Worm (Caenorhabditis elegans) whole organism, L4 larva: ENCODE data around the gene sqv-2.

Source experiments
- F10B5.3 ChIP-seq: sonication (generic microtip); optimal IDR thresholded peaks from 2 replicates; lab custom pipeline; 2016; ENCODE audit warnings: mild to moderate bottlenecking, missing genetic modification characterization, missing compliant biosample characterization
- F26F4.8 ChIP-seq: fragments of 200-800 bp; sonication (Bioruptor generic); conservative IDR thresholded peaks from 2 replicates; pipeline ENCODE4 v1.3.6; 2022; ENCODE audit warnings: missing genetic modification characterization, missing compliant biosample characterization
- F44E2.7 ChIP-seq: fragments of 200-800 bp; sonication (Bioruptor generic); IDR thresholded peaks from 2 replicates; pipeline ENCODE4 v2.1.2; 2022; ENCODE audit warnings: missing genetic modification characterization, missing compliant biosample characterization
- T20F7.1 ChIP-seq: fragments of 200-800 bp; sonication (Bioruptor generic); optimal IDR thresholded peaks from 2 replicates; lab custom pipeline; 2018; ENCODE audit warnings: mild to moderate bottlenecking, missing genetic modification characterization, missing compliant biosample characterization
- Y105C5A.15 ChIP-seq: fragments of 200-800 bp; sonication (Bioruptor generic); IDR thresholded peaks from 2 replicates; pipeline ENCODE4 v1.3.6; 2022; ENCODE audit warnings: missing genetic modification characterization, missing compliant biosample characterization
- Y48G9A.11 ChIP-seq: fragments of 200-800 bp; sonication (Bioruptor generic); IDR thresholded peaks from 2 replicates; pipeline ENCODE4 v1.3.6; 2022; ENCODE audit warnings: missing genetic modification reagents, missing genetic modification characterization, missing compliant biosample characterization
- Y5F2A.4 ChIP-seq: fragments of 200-800 bp; sonication (Bioruptor generic); optimal IDR thresholded peaks from 2 replicates; lab custom pipeline; 2018; ENCODE audit warnings: mild to moderate bottlenecking, missing genetic modification characterization, missing compliant biosample characterization
- Y75B8A.6 ChIP-seq: fragments of 200-800 bp; sonication (Bioruptor generic); IDR thresholded peaks from 2 replicates; pipeline ENCODE4 v1.3.6; 2022; ENCODE audit warnings: missing genetic modification reagents, missing genetic modification characterization, missing compliant biosample characterization
- ceh-44 ChIP-seq: fragments of 200-800 bp; sonication (Bioruptor generic); IDR thresholded peaks from 2 replicates; pipeline ENCODE4 v1.3.6; 2022; ENCODE audit warnings: missing genetic modification reagents, missing genetic modification characterization, missing compliant biosample characterization
- ceh-82 ChIP-seq: sonication (generic microtip); optimal IDR thresholded peaks from 2 replicates; lab custom pipeline; 2017; ENCODE audit warnings: missing biosample characterization, missing genetic modification characterization
- cey-2 ChIP-seq: sonication (generic microtip); optimal IDR thresholded peaks from 3 replicates; lab custom pipeline; 2017; ENCODE audit warnings: missing genetic modification characterization, mild to moderate bottlenecking, missing compliant biosample characterization, antibody characterized with exemption, borderline replicate concordance; ENCODE audit not compliant: insufficient read depth
- ctbp-1 ChIP-seq: fragments of 200-800 bp; sonication (Bioruptor generic); IDR thresholded peaks from 2 replicates; pipeline ENCODE4 v1.3.6; 2022; ENCODE audit warnings: missing genetic modification reagents, missing genetic modification characterization, missing compliant biosample characterization
- daf-12 ChIP-seq: fragments of 150-350 bp; optimal IDR thresholded peaks from 2 replicates; lab custom pipeline; 2014; ENCODE audit warnings: missing biosample characterization, missing genetic modification reagents, missing genetic modification characterization
- daf-16 ChIP-seq, 3 experiments: sonication (generic microtip); optimal IDR thresholded peaks; 2 replicates each; lab custom pipeline; 2016 to 2017; ENCODE audit warnings: missing genetic modification characterization in 3 of 3, missing genetic modification reagents in 3 of 3, mild to moderate bottlenecking in 2 of 3, missing compliant biosample characterization in 2 of 3, missing biosample characterization in 1 of 3, moderate library complexity in 1 of 3
- daf-19 ChIP-seq: fragments of 200-800 bp; sonication (Bioruptor generic); conservative IDR thresholded peaks from 2 replicates; pipeline ENCODE4 v1.3.6; 2022; ENCODE audit warnings: missing genetic modification characterization, missing compliant biosample characterization
- daf-8 ChIP-seq: fragments of 200-800 bp; sonication (Bioruptor generic); IDR thresholded peaks from 2 replicates; pipeline ENCODE4 v1.3.6; 2022; ENCODE audit warnings: missing genetic modification characterization, missing compliant biosample characterization
- dmd-6 ChIP-seq: fragments of 200-800 bp; sonication (Bioruptor generic); IDR thresholded peaks from 2 replicates; pipeline ENCODE4 v1.3.6; 2022; ENCODE audit warnings: missing genetic modification reagents, missing genetic modification characterization, missing compliant biosample characterization
- dve-1 ChIP-seq: sonication (generic microtip); optimal IDR thresholded peaks from 2 replicates; lab custom pipeline; 2017; ENCODE audit warnings: antibody characterized with exemption, mild to moderate bottlenecking, missing genetic modification characterization, missing compliant biosample characterization; ENCODE audit not compliant: insufficient read depth
- egl-43 ChIP-seq: fragments of 200-800 bp; sonication (Bioruptor generic); IDR thresholded peaks from 2 replicates; pipeline ENCODE4 v1.3.6; 2022; ENCODE audit warnings: missing genetic modification reagents, missing genetic modification characterization, missing compliant biosample characterization
- hif-1 ChIP-seq, 2 experiments: sonication (generic microtip); optimal IDR thresholded peaks; 2 replicates each; lab custom pipeline; 2016 to 2017; ENCODE audit warnings: missing compliant biosample characterization in 2 of 2, missing genetic modification characterization in 2 of 2, missing genetic modification reagents in 2 of 2, missing genotype in 2 of 2, mild to moderate bottlenecking in 1 of 2
- hlh-11 ChIP-seq: fragments of 200-800 bp; sonication (Bioruptor generic); optimal IDR thresholded peaks from 2 replicates; lab custom pipeline; 2018; ENCODE audit warnings: mild to moderate bottlenecking, missing genetic modification characterization, missing compliant biosample characterization
- hmg-1.1 ChIP-seq: fragments of 200-800 bp; sonication (Bioruptor generic); IDR thresholded peaks from 2 replicates; pipeline ENCODE4 v1.3.6; 2022; ENCODE audit warnings: missing genetic modification reagents, missing genetic modification characterization, missing compliant biosample characterization
- lin-1 ChIP-seq: fragments of 200-800 bp; sonication (Bioruptor generic); IDR thresholded peaks from 2 replicates; pipeline ENCODE4 v1.3.6; 2022; ENCODE audit warnings: missing genetic modification reagents, missing genetic modification characterization, missing compliant biosample characterization
- lin-13 ChIP-seq: fragments of 150-350 bp; optimal IDR thresholded peaks from 2 replicates; lab custom pipeline; 2014; ENCODE audit warnings: missing biosample characterization, missing genetic modification reagents, missing genetic modification characterization
- lin-15B ChIP-seq: fragments of 150-350 bp; sonication (generic microtip); optimal IDR thresholded peaks from 3 replicates; lab custom pipeline; 2014; ENCODE audit warnings: missing biosample characterization, missing genetic modification characterization
- lin-29 ChIP-seq: fragments of 200-800 bp; sonication (Bioruptor generic); IDR thresholded peaks from 2 replicates; pipeline ENCODE4 v1.3.6; 2022; ENCODE audit warnings: missing genetic modification reagents, missing genetic modification characterization, missing compliant biosample characterization
- lin-38 ChIP-seq: fragments of 200-800 bp; sonication (Bioruptor generic); IDR thresholded peaks from 2 replicates; pipeline ENCODE4 v1.3.6; 2022; ENCODE audit warnings: missing genetic modification reagents, missing genetic modification characterization, missing compliant biosample characterization
- lsy-2 ChIP-seq, 2 experiments: fragments of 150-350 bp in 1 of 2; sonication (generic microtip) in 1 of 2; optimal IDR thresholded peaks; 2 replicates each; lab custom pipeline; 2014 to 2017; ENCODE audit warnings: missing biosample characterization in 2 of 2, missing genetic modification characterization in 2 of 2
- madf-9 ChIP-seq: fragments of 200-800 bp; sonication (Bioruptor generic); conservative IDR thresholded peaks from 2 replicates; pipeline ENCODE4 v1.3.6; 2022; ENCODE audit warnings: missing genetic modification reagents, missing genetic modification characterization, missing compliant biosample characterization
- mdl-1 ChIP-seq, 2 experiments: fragments of 150-350 bp in 1 of 2; sonication (generic microtip) in 1 of 2; optimal IDR thresholded peaks; 2 replicates each; lab custom pipeline; 2014 to 2017; ENCODE audit warnings: missing biosample characterization in 2 of 2, missing genetic modification characterization in 2 of 2
- mep-1 ChIP-seq: fragments of 150-350 bp; sonication (generic microtip); optimal IDR thresholded peaks from 3 replicates; lab custom pipeline; 2014; ENCODE audit warnings: missing biosample characterization, missing genetic modification characterization
- mes-2 ChIP-seq: sonication (generic microtip); optimal IDR thresholded peaks from 2 replicates; lab custom pipeline; 2016; ENCODE audit warnings: missing genotype, mild to moderate bottlenecking, missing genetic modification characterization, missing compliant biosample characterization; ENCODE audit not compliant: poor library complexity, severe bottlenecking
- mxl-2 ChIP-seq: fragments of 200-800 bp; sonication (Bioruptor generic); conservative IDR thresholded peaks from 2 replicates; pipeline ENCODE4 v1.3.6; 2022; ENCODE audit warnings: missing genetic modification reagents, missing genetic modification characterization, missing compliant biosample characterization
- nhr-102 ChIP-seq: sonication (generic microtip); optimal IDR thresholded peaks from 2 replicates; lab custom pipeline; 2016; ENCODE audit warnings: mild to moderate bottlenecking, missing genetic modification characterization, moderate library complexity, missing compliant biosample characterization
- nhr-28 ChIP-seq: fragments of 150-350 bp; optimal IDR thresholded peaks from 2 replicates; lab custom pipeline; 2014; ENCODE audit warnings: missing biosample characterization, missing genetic modification characterization
- nhr-42 ChIP-seq: fragments of 200-800 bp; sonication (Bioruptor generic); IDR thresholded peaks from 2 replicates; pipeline ENCODE4 v1.3.6; 2022; ENCODE audit warnings: missing genetic modification characterization, missing compliant biosample characterization
- nhr-77 ChIP-seq: fragments of 150-350 bp; optimal IDR thresholded peaks from 2 replicates; lab custom pipeline; 2014; ENCODE audit warnings: missing biosample characterization, missing genetic modification characterization
- pqm-1 ChIP-seq: sonication (generic microtip); optimal IDR thresholded peaks from 2 replicates; lab custom pipeline; 2017; ENCODE audit warnings: missing biosample characterization, missing genetic modification characterization
- sdz-12 ChIP-seq: fragments of 200-800 bp; sonication (Bioruptor generic); optimal IDR thresholded peaks from 2 replicates; lab custom pipeline; 2018; ENCODE audit warnings: mild to moderate bottlenecking, missing genetic modification characterization, missing compliant biosample characterization
- set-16 ChIP-seq: fragments of 200-800 bp; sonication (Bioruptor generic); IDR thresholded peaks from 2 replicates; pipeline ENCODE4 v1.3.6; 2022; ENCODE audit warnings: missing genetic modification reagents, missing genetic modification characterization, missing compliant biosample characterization
- snpc-1.2 ChIP-seq: fragments of 200-800 bp; sonication (Bioruptor generic); IDR thresholded peaks from 2 replicates; pipeline ENCODE4 v1.3.6; 2022; ENCODE audit warnings: missing genetic modification reagents, missing genetic modification characterization, missing compliant biosample characterization
- snpc-4 ChIP-seq: fragments of 150-350 bp; optimal IDR thresholded peaks from 2 replicates; lab custom pipeline; 2014; ENCODE audit warnings: missing biosample characterization, missing genetic modification characterization
- spr-3 ChIP-seq: fragments of 200-800 bp; sonication (Bioruptor generic); optimal IDR thresholded peaks from 2 replicates; lab custom pipeline; 2018; ENCODE audit warnings: mild to moderate bottlenecking, missing genetic modification characterization, missing compliant biosample characterization
- unc-130 ChIP-seq: sonication (generic microtip); optimal IDR thresholded peaks from 2 replicates; lab custom pipeline; 2016; ENCODE audit warnings: missing genetic modification reagents, missing genetic modification characterization, missing compliant biosample characterization
- unc-62 ChIP-seq, 3 experiments: fragments of 150-350 bp in 1 of 3; sonication (generic microtip); optimal IDR thresholded peaks in 2 of 3; peaks in 1 of 3; 1 replicate in 1 of 3; 2 replicates in 2 of 3; lab custom pipeline; 2014 to 2017; ENCODE audit warnings: missing biosample characterization in 3 of 3, missing genetic modification characterization in 3 of 3, missing genetic modification reagents in 3 of 3, missing genotype in 1 of 3
- zip-11 ChIP-seq: fragments of 200-800 bp; sonication (Bioruptor generic); IDR thresholded peaks from 2 replicates; pipeline ENCODE4 v1.3.6; 2022; ENCODE audit warnings: missing genetic modification characterization, missing compliant biosample characterization
- zip-2 ChIP-seq: fragments of 150-350 bp; optimal IDR thresholded peaks from 2 replicates; lab custom pipeline; 2014; ENCODE audit warnings: missing biosample characterization, missing genetic modification characterization
- ztf-7 ChIP-seq: fragments of 150-350 bp; optimal IDR thresholded peaks from 2 replicates; lab custom pipeline; 2014; ENCODE audit warnings: missing biosample characterization, missing genetic modification characterization

sqv-2 gene

ce11 chrII:2923617-2924016, 29.4 kb upstream of the sqv-2 start, which contains the start of gene ZK355.2:
Gene ZK355.2, plus strand, starts transcription at chrII:2923917.
- TF ChIP-seq daf-19 (no peak), T20F7.1 (no peak), mes-2 (no peak), egl-43 (no peak), snpc-1.2 (GFP tag; lab: Robert Waterston, UW) (no peak), daf-12 (no peak), mxl-2 (GFP tag; lab: Robert Waterston, UW) (no peak), sdz-12 (GFP tag; lab: Kevin White, UChicago) (no peak), lin-13 (GFP tag; lab: Kevin White, UChicago) (no peak), lin-29 (no peak), cey-2 (tag; lab: Kevin White, UChicago) (no peak), nhr-42 (GFP tag; lab: Robert Waterston, UW) (no peak), hif-1 (tag; optimal IDR thresholded peaks at IDR 0.05; lab: Kevin White, UChicago) (no peak), pqm-1 (peak; percentile 5), daf-16 (GFP tag; optimal IDR thresholded peaks at IDR 0.05; lab: Kevin White, UChicago) (no peak), daf-16 (tag; optimal IDR thresholded peaks at IDR 0.05; lab: Kevin White, UChicago) (peak; percentile 8), dmd-6 (GFP tag; lab: Robert Waterston, UW) (peak; percentile 34; the same call in 1 of the 2 replicates)
- TF ChIP-seq, all 104 proteins: peak for 3

DNA sequence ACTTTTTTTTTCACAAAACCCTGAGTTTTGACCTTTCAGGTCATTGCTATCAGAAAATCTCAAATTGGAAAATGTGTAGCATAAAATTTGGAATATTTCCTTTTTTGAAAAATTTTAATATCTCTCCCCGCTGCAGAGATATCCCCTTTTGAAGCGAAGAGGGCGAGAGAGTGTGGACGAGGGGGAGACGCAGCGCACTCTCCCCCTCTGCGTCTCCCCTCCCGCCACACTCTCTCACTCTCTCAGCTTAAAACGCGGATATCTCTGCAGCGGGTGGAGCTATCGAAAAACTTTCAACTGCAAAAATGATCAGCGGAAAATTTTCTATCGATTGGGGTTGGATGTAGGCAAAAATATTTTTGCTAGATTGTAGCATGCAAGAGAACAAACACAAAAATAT, 28.6 kb upstream of the sqv-2 start:
- TF ChIP-seq lin-38 (GFP tag; lab: Robert Waterston, UW) (0 out of 2 replicates have a peak, but pooled peaks have one; percentile 23), nhr-28 (no peak), lin-29 (no peak), mdl-1 (tag; optimal IDR thresholded peaks at IDR 0.05; lab: Kevin White, UChicago) (no peak), zip-2 (no peak), set-16 (GFP tag; lab: Robert Waterston, UW) (peak; percentile 55), lin-15B (tag; lab: Kevin White, UChicago) (no peak), ctbp-1 (GFP tag; lab: Robert Waterston, UW) (no peak), lin-1 (0 out of 2 replicates have a peak, but pooled peaks have one; percentile 2), pqm-1 (no peak), Y105C5A.15 (GFP tag; lab: Robert Waterston, UW) (no peak)

ce11 chrII:2922359-2922758, 28.2 kb upstream of the sqv-2 start:
- TF ChIP-seq unc-130 (GFP tag; lab: Kevin White, UChicago) = no peak
- no peak for TF ChIP-seq ceh-82 (tag; lab: Kevin White, UChicago)
- TF ChIP-seq F10B5.3 (tag; lab: Kevin White, UChicago) = no peak
- no peak for TF ChIP-seq unc-62 (GFP tag; optimal IDR thresholded peaks at IDR 0.05 in 1 of 2; lab: Kevin White, UChicago)
- TF ChIP-seq unc-62 (tag; optimal IDR thresholded peaks at IDR 0.05; lab: Kevin White, UChicago) = no peak
- no peak for TF ChIP-seq Y48G9A.11
- TF ChIP-seq ceh-44 = no peak
- no peak for TF ChIP-seq nhr-102 (tag; lab: Kevin White, UChicago)
- TF ChIP-seq madf-9 = no peak
- no peak for TF ChIP-seq lsy-2 (tag; optimal IDR thresholded peaks at IDR 0.05; lab: Kevin White, UChicago)
- no peak for TF ChIP-seq Y5F2A.4 (GFP tag; lab: Kevin White, UChicago)
- peak; percentile 49 for TF ChIP-seq hlh-11
- TF ChIP-seq F44E2.7 = no peak
- TF ChIP-seq daf-8 (GFP tag; lab: Robert Waterston, UW) = no peak
- TF ChIP-seq hmg-1.1 (GFP tag; lab: Robert Waterston, UW) = no peak
- no peak for TF ChIP-seq F26F4.8 (GFP tag; lab: Robert Waterston, UW)
- no peak for TF ChIP-seq Y75B8A.6
- no peak for TF ChIP-seq snpc-1.2 (GFP tag; lab: Robert Waterston, UW)
- no peak for TF ChIP-seq ztf-7
- no peak for TF ChIP-seq spr-3 (GFP tag; lab: Kevin White, UChicago)
- TF ChIP-seq nhr-77 (tag; lab: Kevin White, UChicago) = no peak
- no peak for TF ChIP-seq nhr-42 (GFP tag; lab: Robert Waterston, UW)
- no peak for TF ChIP-seq zip-11
- TF ChIP-seq sdz-12 (GFP tag; lab: Kevin White, UChicago) = no peak
- TF ChIP-seq lin-15B (tag; lab: Kevin White, UChicago) = no peak
- TF ChIP-seq dve-1 (tag; lab: Kevin White, UChicago) = peak; percentile 57
- no peak for TF ChIP-seq mep-1 (tag; lab: Kevin White, UChicago)
- no peak for TF ChIP-seq snpc-4 (tag; lab: Kevin White, UChicago)
